Worm (Caenorhabditis elegans) whole organism, L4 larva: ENCODE measurements around the gene ttll-15.

Source experiments
- R02D3.7 ChIP-seq: fragments of 150-350 bp; sonication (generic microtip); optimal IDR thresholded peaks from 3 replicates; lab custom pipeline; 2014; ENCODE audit warnings: missing biosample characterization, missing genetic modification characterization
- ZK337.2 ChIP-seq: fragments of 200-800 bp; sonication (Bioruptor generic); IDR thresholded peaks from 2 replicates; pipeline ENCODE4 v1.3.6; 2022; ENCODE audit warnings: missing genetic modification reagents, missing genetic modification characterization, missing compliant biosample characterization
- aha-1 ChIP-seq: fragments of 150-350 bp; peaks from one replicate; lab custom pipeline; 2014; ENCODE audit warnings: missing biosample characterization, missing genetic modification characterization
- ceh-20 ChIP-seq: fragments of 200-800 bp; sonication (Bioruptor generic); IDR thresholded peaks from 2 replicates; pipeline ENCODE4 v1.3.6; 2022; ENCODE audit warnings: missing genetic modification reagents, missing genetic modification characterization, missing compliant biosample characterization
- ceh-32 ChIP-seq: sonication (generic microtip); optimal IDR thresholded peaks from 2 replicates; lab custom pipeline; 2016; ENCODE audit warnings: mild to moderate bottlenecking, missing genetic modification characterization, missing compliant biosample characterization; ENCODE audit not compliant: poor library complexity
- ces-1 ChIP-seq: fragments of 150-350 bp; sonication (generic microtip); optimal IDR thresholded peaks from 4 replicates; lab custom pipeline; 2014; ENCODE audit warnings: missing biosample characterization, missing genetic modification reagents, missing genetic modification characterization
- ctbp-1 ChIP-seq: fragments of 200-800 bp; sonication (Bioruptor generic); IDR thresholded peaks from 2 replicates; pipeline ENCODE4 v1.3.6; 2022; ENCODE audit warnings: missing genetic modification reagents, missing genetic modification characterization, missing compliant biosample characterization
- dmd-8 ChIP-seq: fragments of 200-800 bp; sonication (Bioruptor generic); IDR thresholded peaks from 2 replicates; pipeline ENCODE4 v1.3.6; 2022; ENCODE audit warnings: missing genetic modification characterization, missing compliant biosample characterization
- dpl-1 ChIP-seq: fragments of 150-350 bp; optimal IDR thresholded peaks from 2 replicates; lab custom pipeline; 2014; ENCODE audit warnings: missing biosample characterization, missing genetic modification reagents, missing genetic modification characterization
- egl-27 ChIP-seq: sonication (generic microtip); optimal IDR thresholded peaks from 3 replicates; lab custom pipeline; 2017; ENCODE audit warnings: missing biosample characterization, missing genetic modification reagents, missing genetic modification characterization
- fkh-10 ChIP-seq: fragments of 150-350 bp; optimal IDR thresholded peaks from 2 replicates; lab custom pipeline; 2014; ENCODE audit warnings: missing biosample characterization, missing genetic modification reagents, missing genetic modification characterization
- fos-1 ChIP-seq: fragments of 150-350 bp; optimal IDR thresholded peaks from 2 replicates; lab custom pipeline; 2014; ENCODE audit warnings: missing biosample characterization, missing genetic modification characterization
- lin-13 ChIP-seq: fragments of 150-350 bp; optimal IDR thresholded peaks from 2 replicates; lab custom pipeline; 2014; ENCODE audit warnings: missing biosample characterization, missing genetic modification reagents, missing genetic modification characterization
- lin-15B ChIP-seq: fragments of 150-350 bp; sonication (generic microtip); optimal IDR thresholded peaks from 3 replicates; lab custom pipeline; 2014; ENCODE audit warnings: missing biosample characterization, missing genetic modification characterization
- lin-29 ChIP-seq: fragments of 200-800 bp; sonication (Bioruptor generic); IDR thresholded peaks from 2 replicates; pipeline ENCODE4 v1.3.6; 2022; ENCODE audit warnings: missing genetic modification reagents, missing genetic modification characterization, missing compliant biosample characterization
- lin-38 ChIP-seq: fragments of 200-800 bp; sonication (Bioruptor generic); IDR thresholded peaks from 2 replicates; pipeline ENCODE4 v1.3.6; 2022; ENCODE audit warnings: missing genetic modification reagents, missing genetic modification characterization, missing compliant biosample characterization
- lin-39 ChIP-seq: fragments of 150-350 bp; optimal IDR thresholded peaks from 2 replicates; lab custom pipeline; 2014; ENCODE audit warnings: missing biosample characterization, missing genetic modification reagents, missing genetic modification characterization
- madf-9 ChIP-seq: fragments of 200-800 bp; sonication (Bioruptor generic); conservative IDR thresholded peaks from 2 replicates; pipeline ENCODE4 v1.3.6; 2022; ENCODE audit warnings: missing genetic modification reagents, missing genetic modification characterization, missing compliant biosample characterization
- mdt-29 ChIP-seq: fragments of 200-800 bp; sonication (Bioruptor generic); IDR thresholded peaks from 2 replicates; pipeline ENCODE4 v1.3.6; 2022; ENCODE audit warnings: missing genetic modification reagents, missing genetic modification characterization, missing compliant biosample characterization
- mxl-3 ChIP-seq: fragments of 200-800 bp; sonication (Bioruptor generic); optimal IDR thresholded peaks from 2 replicates; lab custom pipeline; 2018; ENCODE audit warnings: mild to moderate bottlenecking, missing genetic modification characterization, missing compliant biosample characterization
- nhr-11 ChIP-seq: fragments of 150-350 bp; optimal IDR thresholded peaks from 2 replicates; lab custom pipeline; 2014; ENCODE audit warnings: missing biosample characterization, missing genetic modification characterization
- nhr-111 ChIP-seq: fragments of 200-800 bp; sonication (Bioruptor generic); optimal IDR thresholded peaks from 2 replicates; lab custom pipeline; 2018; ENCODE audit warnings: mild to moderate bottlenecking, missing genetic modification characterization, missing compliant biosample characterization
- nhr-237 ChIP-seq: sonication (generic microtip); optimal IDR thresholded peaks from 2 replicates; lab custom pipeline; 2017; ENCODE audit warnings: missing biosample characterization, missing genetic modification characterization
- nhr-41 ChIP-seq: fragments of 200-800 bp; sonication (Bioruptor generic); IDR thresholded peaks from 2 replicates; pipeline ENCODE4 v1.3.6; 2022; ENCODE audit warnings: missing genetic modification reagents, missing genetic modification characterization, missing compliant biosample characterization
- nhr-42 ChIP-seq: fragments of 200-800 bp; sonication (Bioruptor generic); IDR thresholded peaks from 2 replicates; pipeline ENCODE4 v1.3.6; 2022; ENCODE audit warnings: missing genetic modification characterization, missing compliant biosample characterization
- nhr-6 ChIP-seq: fragments of 150-350 bp; optimal IDR thresholded peaks from 2 replicates; lab custom pipeline; 2014; ENCODE audit warnings: missing biosample characterization, missing genetic modification characterization
- nhr-76 ChIP-seq: fragments of 150-350 bp; optimal IDR thresholded peaks from 2 replicates; lab custom pipeline; 2014; ENCODE audit warnings: missing biosample characterization, missing genetic modification characterization
- set-16 ChIP-seq: fragments of 200-800 bp; sonication (Bioruptor generic); IDR thresholded peaks from 2 replicates; pipeline ENCODE4 v1.3.6; 2022; ENCODE audit warnings: missing genetic modification reagents, missing genetic modification characterization, missing compliant biosample characterization
- spr-1 ChIP-seq: sonication (generic microtip); optimal IDR thresholded peaks from 2 replicates; lab custom pipeline; 2016; ENCODE audit warnings: mild to moderate bottlenecking, missing genetic modification characterization, missing compliant biosample characterization
- tag-97 ChIP-seq: fragments of 200-800 bp; sonication (Bioruptor generic); IDR thresholded peaks from 2 replicates; pipeline ENCODE4 v1.3.6; 2022; ENCODE audit warnings: missing genetic modification characterization, missing compliant biosample characterization
- tra-1 ChIP-seq: fragments of 200-800 bp; sonication (Bioruptor generic); IDR thresholded peaks from 2 replicates; pipeline ENCODE4 v1.3.6; 2022; ENCODE audit warnings: missing genetic modification reagents, missing genetic modification characterization, missing compliant biosample characterization
- unc-62 ChIP-seq, 3 experiments: fragments of 150-350 bp in 1 of 3; sonication (generic microtip); optimal IDR thresholded peaks in 2 of 3; peaks in 1 of 3; 1 replicate in 1 of 3; 2 replicates in 2 of 3; lab custom pipeline; 2014 to 2017; ENCODE audit warnings: missing biosample characterization in 3 of 3, missing genetic modification characterization in 3 of 3, missing genetic modification reagents in 3 of 3, missing genotype in 1 of 3
- vab-7 ChIP-seq: fragments of 200-800 bp; sonication (Bioruptor generic); IDR thresholded peaks from 2 replicates; pipeline ENCODE4 v1.3.6; 2022; ENCODE audit warnings: missing genetic modification reagents, missing genetic modification characterization, missing compliant biosample characterization

The ttll-15 gene

ce11 chrV:10358238-10358637 lies at the start of gene ttll-15:
Gene ttll-15, plus strand, starts transcription at chrV:10358538.
- TF ChIP-seq lin-13 (GFP tag; lab: Kevin White, UChicago) (no peak), ceh-32 (tag; lab: Kevin White, UChicago) (no peak), dpl-1 (no peak), fos-1 (tag; lab: Kevin White, UChicago) (no peak), nhr-237 (tag; lab: Kevin White, UChicago) (no peak), dmd-8 (GFP tag; lab: Robert Waterston, UW) (no peak), lin-38 (GFP tag; lab: Robert Waterston, UW) (no peak), spr-1 (tag; lab: Kevin White, UChicago) (no peak), R02D3.7 (tag; lab: Kevin White, UChicago) (no peak), mdt-29 (GFP tag; lab: Robert Waterston, UW) (no peak), lin-15B (tag; lab: Kevin White, UChicago) (no peak), nhr-41 (GFP tag; lab: Robert Waterston, UW) (no peak), ctbp-1 (no peak), nhr-76 (tag; lab: Kevin White, UChicago) (no peak), egl-27 (tag; lab: Kevin White, UChicago) (no peak), unc-62 (GFP tag; optimal IDR thresholded peaks at IDR 0.05 in 1 of 2; lab: Kevin White, UChicago) (no peak), unc-62 (tag; optimal IDR thresholded peaks at IDR 0.05; lab: Kevin White, UChicago) (no peak)
- TF ChIP-seq, all 104 proteins: peak for 0

ce11 chrV:10313953-10314352 lies 44.4 kb upstream of the ttll-15 start, which contains the start of gene gcy-6:
Gene gcy-6, minus strand, starts transcription at chrV:10314053.
- TF ChIP-seq lin-29 (GFP tag; lab: Robert Waterston, UW), result no peak
- TF ChIP-seq tag-97 (GFP tag; lab: Robert Waterston, UW), result no peak
- TF ChIP-seq madf-9, result no peak
- TF ChIP-seq fos-1 (tag; lab: Kevin White, UChicago), result no peak
- peak in 1 of 2 experiments; percentile 15 for TF ChIP-seq unc-62 (GFP tag; optimal IDR thresholded peaks at IDR 0.05 in 1 of 2; lab: Kevin White, UChicago)
- TF ChIP-seq unc-62 (tag; optimal IDR thresholded peaks at IDR 0.05; lab: Kevin White, UChicago), result no peak
- TF ChIP-seq lin-39 (tag; lab: Kevin White, UChicago), result no peak
- TF ChIP-seq aha-1 (tag; lab: Kevin White, UChicago), result peak; percentile 85
- no peak for TF ChIP-seq tra-1 (GFP tag; lab: Robert Waterston, UW)
- no peak for TF ChIP-seq nhr-6
- no peak for TF ChIP-seq nhr-42 (GFP tag; lab: Robert Waterston, UW)
- TF ChIP-seq ceh-20 (GFP tag; lab: Robert Waterston, UW), result no peak
- TF ChIP-seq nhr-11, result no peak
- TF ChIP-seq fkh-10 (GFP tag; lab: Kevin White, UChicago), result no peak
- no peak for TF ChIP-seq vab-7 (GFP tag; lab: Robert Waterston, UW)
- TF ChIP-seq set-16 (GFP tag; lab: Robert Waterston, UW), result no peak
- TF ChIP-seq ZK337.2 (GFP tag; lab: Robert Waterston, UW), result no peak

- TF ChIP-seq unc-62 (GFP tag; optimal IDR thresholded peaks at IDR 0.05 in 1 of 2; lab: Kevin White, UChicago) (no peak), unc-62 (tag; optimal IDR thresholded peaks at IDR 0.05; lab: Kevin White, UChicago) (no peak), mxl-3 (GFP tag; lab: Kevin White, UChicago) (no peak), dpl-1 (no peak), lin-29 (GFP tag; lab: Robert Waterston, UW) (no peak)
- TF ChIP-seq, all 104 proteins: peak for 0
Observed at ce11 chrV:10314371-10314770, 44.0 kb upstream of the ttll-15 start, which contains the start of gene trx-2. Gene trx-2, plus strand, starts transcription at chrV:10314671.

- TF ChIP-seq ces-1 (GFP tag; lab: Kevin White, UChicago) (no peak), nhr-111 (GFP tag; lab: Kevin White, UChicago) (no peak), aha-1 (tag; lab: Kevin White, UChicago) (peak; percentile 67)
Observed at ce11 chrV:10317294-10317693, 41.0 kb upstream of the ttll-15 start, which contains the start of gene asps-1. Gene asps-1, minus strand, starts transcription at chrV:10317394.
